Fruit fly (Drosophila melanogaster): Measurements from ENCODE around the gene otu.

otu gene

dm6 chrX:8464378-8465036 lies 24.8 kb downstream of the otu start, which contains the start of gene Sptr (continued):
- TF ChIP-seq phol (tag; optimal IDR thresholded peaks at IDR 0.05) (peak; percentile 76), Blimp-1 (GFP tag; optimal IDR thresholded peaks at IDR 0.05) (peak; percentile 73), Elba2 (GFP tag; optimal IDR thresholded peaks at IDR 0.05) (no peak), CG12155 (GFP tag; optimal IDR thresholded peaks at IDR 0.05) (peak; percentile 82), Sox100B (GFP tag; optimal IDR thresholded peaks at IDR 0.05) (peak; percentile 72), CG12219 (GFP tag; optimal IDR thresholded peaks at IDR 0.05) (peak; percentile 76), CG16815 (GFP tag; optimal IDR thresholded peaks at IDR 0.05) (peak; percentile 42), z (GFP tag; IDR thresholded peaks at IDR 0.05) (no peak), ATbp (GFP tag; optimal IDR thresholded peaks at IDR 0.05) (peak; percentile 80), ap (GFP tag; IDR thresholded peaks at IDR 0.05) (peak; percentile 80), lmd (GFP tag; IDR thresholded peaks at IDR 0.05) (peak; percentile 92), CG7556 (GFP tag; optimal IDR thresholded peaks at IDR 0.05) (peak; percentile 91), CG9876 (GFP tag; optimal IDR thresholded peaks at IDR 0.05) (no peak), Dad (GFP tag; optimal IDR thresholded peaks at IDR 0.05) (peak; percentile 66), Oli (tag; optimal IDR thresholded peaks at IDR 0.05) (peak; percentile 86), CG2202 (tag; optimal IDR thresholded peaks at IDR 0.05) (no peak), CG6689 (GFP tag; IDR thresholded peaks at IDR 0.05) (peak; percentile 89), chm (GFP tag; IDR thresholded peaks at IDR 0.05) (peak; percentile 74; the same call in 1 of the 2 replicates), CG17186 (GFP tag; optimal IDR thresholded peaks at IDR 0.05) (no peak), Oaz (GFP tag; IDR thresholded peaks at IDR 0.05) (peak; percentile 74), CG31388 (GFP tag; optimal IDR thresholded peaks at IDR 0.05) (peak; percentile 22), Hr3 (GFP tag; optimal IDR thresholded peaks at IDR 0.05) (peak; percentile 77), Ets97D (GFP tag; optimal IDR thresholded peaks at IDR 0.05) (peak; percentile 21), luna (GFP tag; optimal IDR thresholded peaks at IDR 0.05) (peak; percentile 65), Bdp1 (GFP tag; optimal IDR thresholded peaks at IDR 0.05) (peak; percentile 55), CG10979 (tag; optimal IDR thresholded peaks at IDR 0.05) (peak; percentile 63), Dip3 (GFP tag; optimal IDR thresholded peaks at IDR 0.05) (peak; percentile 79), tgo (GFP tag; IDR thresholded peaks at IDR 0.05) (peak; percentile 92), ara (GFP tag; IDR thresholded peaks at IDR 0.05) (peak; percentile 80), caup (GFP tag; optimal IDR thresholded peaks at IDR 0.05; ENCODE audit: severe bottlenecking) (peak; percentile 92), CG10462 (GFP tag; optimal IDR thresholded peaks at IDR 0.05) (peak; percentile 58), Dref (GFP tag; IDR thresholded peaks at IDR 0.05) (no peak), croc (GFP tag; conservative IDR thresholded peaks at IDR 0.05) (peak; percentile 41; the same call in 1 of the 3 replicates), CG13775 (GFP tag; optimal IDR thresholded peaks at IDR 0.05) (peak; percentile 80), CG8359 (GFP tag; optimal IDR thresholded peaks at IDR 0.05; ENCODE audit: borderline replicate concordance) (peak; percentile 27), shn (GFP tag; optimal IDR thresholded peaks at IDR 0.05) (peak; percentile 23), CG13424 (tag; optimal IDR thresholded peaks at IDR 0.05) (peak; percentile 91), zen (tag; optimal IDR thresholded peaks at IDR 0.05) (peak; percentile 31), CG6765 (GFP tag; optimal IDR thresholded peaks at IDR 0.05) (peak; percentile 91), lbe (GFP tag; optimal IDR thresholded peaks at IDR 0.05) (peak; percentile 88), MTF-1 (GFP tag; optimal IDR thresholded peaks at IDR 0.05; ENCODE audit: borderline replicate concordance) (peak; percentile 51), CG32532 (GFP tag; IDR thresholded peaks at IDR 0.05) (peak; percentile 95), CG10147 (GFP tag; optimal IDR thresholded peaks at IDR 0.05) (peak; percentile 91), Usf (GFP tag; optimal IDR thresholded peaks at IDR 0.05) (peak; percentile 69), CG13624 (GFP tag; optimal IDR thresholded peaks at IDR 0.05) (peak; percentile 84), ato (GFP tag; IDR thresholded peaks at IDR 0.05; ENCODE audit: partially characterized antibody) (no peak), CG11695 (GFP tag; IDR thresholded peaks at IDR 0.05) (peak; percentile 93), MBD-R2 (GFP tag; IDR thresholded peaks at IDR 0.05) (peak; percentile 80), bsh (GFP tag; optimal IDR thresholded peaks at IDR 0.05) (peak; percentile 72 to 79)
